Worm (Caenorhabditis elegans) whole organism, young adult: Measurements from ENCODE around the gene nhr-125.
A peak's percentile ranks its signal among the peaks of the same experiment; 100 is the strongest.

ENCODE experiments used
- B0019.2 ChIP-seq: fragments of 200-800 bp; sonication (Bioruptor generic); conservative IDR thresholded peaks from 2 replicates; pipeline ENCODE4 v1.3.6; 2022; ENCODE audit warnings: missing genetic modification reagents, missing genetic modification characterization, missing compliant biosample characterization
- B0336.3 ChIP-seq: fragments of 200-800 bp; sonication (Bioruptor generic); IDR thresholded peaks from 2 replicates; pipeline ENCODE4 v1.3.6; 2022; ENCODE audit warnings: missing genetic modification characterization, missing compliant biosample characterization
- C17E4.6 ChIP-seq: fragments of 200-800 bp; sonication (Bioruptor generic); IDR thresholded peaks from 2 replicates; pipeline ENCODE4 v1.3.6; 2022; ENCODE audit warnings: missing genetic modification reagents, missing genetic modification characterization, missing compliant biosample characterization
- F10E7.11 ChIP-seq: sonication (generic microtip); optimal IDR thresholded peaks from 2 replicates; lab custom pipeline; 2017; ENCODE audit warnings: mild to moderate bottlenecking, missing genetic modification characterization, moderate library complexity, missing compliant biosample characterization
- F22D6.2 ChIP-seq: sonication (generic microtip); optimal IDR thresholded peaks from 2 replicates; lab custom pipeline; 2016; ENCODE audit warnings: mild to moderate bottlenecking, missing genetic modification characterization, missing compliant biosample characterization
- F33H1.4 ChIP-seq: fragments of 200-800 bp; sonication (Bioruptor generic); IDR thresholded peaks from 2 replicates; pipeline ENCODE4 v1.3.6; 2022; ENCODE audit warnings: missing genetic modification reagents, missing genetic modification characterization, missing compliant biosample characterization
- F55B11.4 ChIP-seq: sonication (generic microtip); optimal IDR thresholded peaks from 2 replicates; lab custom pipeline; 2016; ENCODE audit warnings: missing compliant biosample characterization, missing genetic modification characterization, borderline replicate concordance; ENCODE audit not compliant: insufficient read depth
- F57A8.1 ChIP-seq: fragments of 200-800 bp; sonication (Bioruptor generic); optimal IDR thresholded peaks from 2 replicates; lab custom pipeline; 2018; ENCODE audit warnings: mild to moderate bottlenecking, missing genetic modification characterization, moderate library complexity, missing compliant biosample characterization
- K11D2.4 ChIP-seq: fragments of 200-800 bp; sonication (Bioruptor generic); IDR thresholded peaks from 2 replicates; pipeline ENCODE4 v1.3.6; 2022; ENCODE audit warnings: missing genetic modification reagents, missing genetic modification characterization, missing compliant biosample characterization
- K12H6.12 ChIP-seq: fragments of 200-800 bp; sonication (Bioruptor generic); optimal IDR thresholded peaks from 2 replicates; lab custom pipeline; 2018; ENCODE audit warnings: mild to moderate bottlenecking, missing genetic modification characterization, missing compliant biosample characterization
- T26A5.8 ChIP-seq: sonication (generic microtip); optimal IDR thresholded peaks from 2 replicates; lab custom pipeline; 2016; ENCODE audit warnings: missing genetic modification characterization, missing compliant biosample characterization
- Y53F4B.3 ChIP-seq: fragments of 200-800 bp; sonication (Bioruptor generic); IDR thresholded peaks from 2 replicates; pipeline ENCODE4 v1.3.6; 2022; ENCODE audit warnings: missing genetic modification reagents, missing genetic modification characterization, missing compliant biosample characterization
- Y53G8AR.9 ChIP-seq: fragments of 200-800 bp; sonication (Bioruptor generic); conservative IDR thresholded peaks from 2 replicates; pipeline ENCODE4 v1.3.6; 2022; ENCODE audit warnings: missing genetic modification reagents, missing genetic modification characterization, missing compliant biosample characterization
- Y67H2A.10 ChIP-seq: fragments of 200-800 bp; sonication (Bioruptor generic); conservative IDR thresholded peaks from 2 replicates; pipeline ENCODE4 v1.3.6; 2022; ENCODE audit warnings: missing genetic modification reagents, missing genetic modification characterization, missing compliant biosample characterization
- Y79H2A.3 ChIP-seq: fragments of 200-800 bp; sonication (Bioruptor generic); conservative IDR thresholded peaks from 2 replicates; pipeline ENCODE4 v1.3.6; 2022; ENCODE audit warnings: missing genetic modification reagents, missing genetic modification characterization, missing compliant biosample characterization
- akir-1 ChIP-seq: fragments of 200-800 bp; sonication (Bioruptor generic); optimal IDR thresholded peaks from 2 replicates; lab custom pipeline; 2018; ENCODE audit warnings: mild to moderate bottlenecking, missing genetic modification characterization, moderate library complexity, missing compliant biosample characterization
- attf-3 ChIP-seq: fragments of 200-800 bp; sonication (Bioruptor generic); conservative IDR thresholded peaks from 2 replicates; pipeline ENCODE4 v1.3.6; 2022; ENCODE audit warnings: missing genetic modification reagents, missing genetic modification characterization, missing compliant biosample characterization
- attf-5 ChIP-seq: fragments of 200-800 bp; sonication (Bioruptor generic); optimal IDR thresholded peaks from 2 replicates; lab custom pipeline; 2018; ENCODE audit warnings: mild to moderate bottlenecking, missing genetic modification characterization, missing compliant biosample characterization
- attf-6 ChIP-seq: fragments of 200-800 bp; sonication (Bioruptor generic); IDR thresholded peaks from 2 replicates; pipeline ENCODE4 v1.3.6; 2022; ENCODE audit warnings: missing genetic modification reagents, missing genetic modification characterization, missing compliant biosample characterization
- ceh-27 ChIP-seq: fragments of 200-800 bp; sonication (Bioruptor generic); optimal IDR thresholded peaks from 2 replicates; lab custom pipeline; 2018; ENCODE audit warnings: mild to moderate bottlenecking, missing genetic modification characterization, moderate library complexity, missing compliant biosample characterization
- ceh-58 ChIP-seq: fragments of 200-800 bp; sonication (Bioruptor generic); IDR thresholded peaks from 2 replicates; pipeline ENCODE4 v1.3.6; 2022; ENCODE audit warnings: missing genetic modification characterization, missing compliant biosample characterization
- die-1 ChIP-seq: sonication (generic microtip); optimal IDR thresholded peaks from 2 replicates; lab custom pipeline; 2016; ENCODE audit warnings: missing genotype, mild to moderate bottlenecking, missing genetic modification characterization, missing compliant biosample characterization
- efl-1 ChIP-seq: fragments of 150-350 bp; optimal IDR thresholded peaks from 2 replicates; lab custom pipeline; 2014; ENCODE audit warnings: missing biosample characterization, missing genetic modification reagents, missing genetic modification characterization
- egrh-3 ChIP-seq: fragments of 200-800 bp; sonication (Bioruptor generic); IDR thresholded peaks from 2 replicates; pipeline ENCODE4 v1.3.6; 2022; ENCODE audit warnings: missing genetic modification reagents, missing genetic modification characterization, missing compliant biosample characterization
- hsf-1 ChIP-seq: fragments of 200-800 bp; sonication (Bioruptor generic); IDR thresholded peaks from 2 replicates; pipeline ENCODE4 v1.3.6; 2022; ENCODE audit warnings: missing genetic modification reagents, missing genetic modification characterization, missing compliant biosample characterization
- let-526 ChIP-seq: fragments of 200-800 bp; sonication (Bioruptor generic); IDR thresholded peaks from 2 replicates; pipeline ENCODE4 v1.3.6; 2022; ENCODE audit warnings: missing genetic modification reagents, missing genetic modification characterization, missing compliant biosample characterization
- lin-26 ChIP-seq: fragments of 200-800 bp; sonication (Bioruptor generic); IDR thresholded peaks from 2 replicates; pipeline ENCODE4 v1.3.6; 2022; ENCODE audit warnings: missing genetic modification reagents, missing genetic modification characterization, missing compliant biosample characterization
- lin-54 ChIP-seq: fragments of 200-800 bp; sonication (Bioruptor generic); optimal IDR thresholded peaks from 2 replicates; lab custom pipeline; 2018; ENCODE audit warnings: mild to moderate bottlenecking, missing genetic modification characterization, missing compliant biosample characterization
- lsl-1 ChIP-seq: fragments of 200-800 bp; sonication (Bioruptor generic); optimal IDR thresholded peaks from 2 replicates; lab custom pipeline; 2018; ENCODE audit warnings: mild to moderate bottlenecking, missing genetic modification characterization, moderate library complexity, missing compliant biosample characterization
- madf-10 ChIP-seq: sonication (generic microtip); optimal IDR thresholded peaks from 2 replicates; lab custom pipeline; 2016; ENCODE audit warnings: mild to moderate bottlenecking, missing genetic modification characterization, missing compliant biosample characterization
- madf-3 ChIP-seq: fragments of 200-800 bp; sonication (Bioruptor generic); IDR thresholded peaks from 2 replicates; pipeline ENCODE4 v1.3.6; 2022; ENCODE audit warnings: missing genetic modification reagents, missing genetic modification characterization, missing compliant biosample characterization
- madf-6 ChIP-seq: fragments of 200-800 bp; sonication (Bioruptor generic); IDR thresholded peaks from 2 replicates; pipeline ENCODE4 v1.3.6; 2022; ENCODE audit warnings: missing genetic modification reagents, missing genetic modification characterization, missing compliant biosample characterization
- madf-8 ChIP-seq: fragments of 200-800 bp; sonication (Bioruptor generic); conservative IDR thresholded peaks from 2 replicates; pipeline ENCODE4 v1.3.6; 2022; ENCODE audit warnings: missing genetic modification reagents, missing genetic modification characterization, missing compliant biosample characterization
- mcd-1 ChIP-seq: fragments of 200-800 bp; sonication (Bioruptor generic); IDR thresholded peaks from 2 replicates; pipeline ENCODE4 v1.3.6; 2022; ENCODE audit warnings: missing genetic modification reagents, missing genetic modification characterization, missing compliant biosample characterization
- nfya-1 ChIP-seq: sonication (generic microtip); optimal IDR thresholded peaks from 2 replicates; lab custom pipeline; 2017; ENCODE audit warnings: antibody characterized with exemption, missing compliant biosample characterization, missing genetic modification characterization, borderline replicate concordance; ENCODE audit not compliant: insufficient read depth
- nhr-27 ChIP-seq: fragments of 200-800 bp; sonication (Bioruptor generic); optimal IDR thresholded peaks from 2 replicates; lab custom pipeline; 2018; ENCODE audit warnings: mild to moderate bottlenecking, missing genetic modification characterization, moderate library complexity, missing compliant biosample characterization
- nhr-90 ChIP-seq: sonication (generic microtip); optimal IDR thresholded peaks from 2 replicates; lab custom pipeline; 2016; ENCODE audit warnings: missing genotype, mild to moderate bottlenecking, missing genetic modification characterization, missing compliant biosample characterization
- pbrm-1 ChIP-seq: fragments of 200-800 bp; sonication (Bioruptor generic); IDR thresholded peaks from 2 replicates; pipeline ENCODE4 v1.3.6; 2022; ENCODE audit warnings: missing genetic modification reagents, missing genetic modification characterization, missing compliant biosample characterization
- rec-8 ChIP-seq, 2 experiments: sonication (generic microtip); optimal IDR thresholded peaks; 2 replicates each; lab custom pipeline; 2016; ENCODE audit warnings: mild to moderate bottlenecking in 2 of 2, missing genetic modification characterization in 2 of 2, missing genetic modification reagents in 2 of 2, missing genotype in 2 of 2, missing biosample characterization in 1 of 2, missing compliant biosample characterization in 1 of 2, moderate library complexity in 1 of 2
- sdz-38 ChIP-seq: sonication (generic microtip); optimal IDR thresholded peaks from 2 replicates; lab custom pipeline; 2016; ENCODE audit warnings: missing genotype, missing genetic modification characterization, missing compliant biosample characterization
- snpc-3.4 ChIP-seq: sonication (generic microtip); optimal IDR thresholded peaks from 2 replicates; lab custom pipeline; 2017; ENCODE audit warnings: missing genetic modification characterization, mild to moderate bottlenecking, missing compliant biosample characterization, antibody characterized with exemption, moderate library complexity, missing genotype, missing genetic modification reagents
- xnd-1 ChIP-seq: sonication (generic microtip); optimal IDR thresholded peaks from 2 replicates; lab custom pipeline; 2016; ENCODE audit warnings: missing genotype, missing genetic modification reagents, missing genetic modification characterization, missing compliant biosample characterization
- zim-3 ChIP-seq: sonication (generic microtip); optimal IDR thresholded peaks from 2 replicates; lab custom pipeline; 2017; ENCODE audit warnings: mild to moderate bottlenecking, missing genetic modification characterization, moderate library complexity, missing compliant biosample characterization
- ztf-25 ChIP-seq: fragments of 200-800 bp; sonication (Bioruptor generic); IDR thresholded peaks from 2 replicates; pipeline ENCODE4 v1.3.6; 2022; ENCODE audit warnings: missing genetic modification reagents, missing genetic modification characterization, missing compliant biosample characterization
- ztf-28 ChIP-seq: fragments of 200-800 bp; sonication (Bioruptor generic); IDR thresholded peaks from 2 replicates; pipeline ENCODE4 v1.3.6; 2022; ENCODE audit warnings: missing genetic modification reagents, missing genetic modification characterization, missing compliant biosample characterization

The nhr-125 gene

DNA sequence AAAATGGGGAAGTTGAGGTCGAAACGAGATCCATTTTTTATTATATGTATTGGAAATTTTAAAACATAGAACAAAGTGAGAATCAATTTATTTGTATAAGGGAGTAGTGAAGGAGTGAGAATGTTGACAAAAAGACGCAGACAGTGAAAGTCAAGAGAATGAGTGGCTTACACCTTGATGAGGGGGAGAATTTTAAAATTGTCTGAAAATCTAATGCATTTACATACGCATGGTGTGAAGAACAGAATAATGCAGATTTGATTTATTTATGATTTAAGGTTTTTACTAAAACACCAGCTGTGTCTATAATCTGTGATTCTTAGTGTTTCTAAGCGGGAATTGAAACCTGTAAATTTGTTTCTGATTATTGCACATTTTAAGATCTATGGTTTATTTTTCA, at the start of gene nhr-125:
nhr-125 (minus strand) TSS at position 101 of the 400 bp plus-strand sequence.
- TF ChIP-seq ztf-28 = no peak

ce11 chrV:4374625-4375024, 49.3 kb upstream of the nhr-125 start, which contains the start of gene neg-1:
TSS of gene neg-1 (minus strand) at chrV:4374874.
- TF ChIP-seq xnd-1 (peak; percentile 43), madf-6 (peak; percentile 58), Y79H2A.3 (GFP tag; lab: Robert Waterston, UW) (peak; percentile 28; the same call in 1 of the 2 replicates), madf-3 (GFP tag; lab: Robert Waterston, UW) (peak; percentile 63; the same call in 1 of the 2 replicates), hsf-1 (GFP tag; lab: Robert Waterston, UW) (0 out of 2 replicates have a peak, but pooled peaks have one; percentile 51), Y53G8AR.9 (0 out of 2 replicates have a peak, but pooled peaks have one; percentile 18), lin-54 (peak; percentile 3), B0336.3 (GFP tag; lab: Robert Waterston, UW) (peak; percentile 17; the same call in 1 of the 2 replicates), attf-3 (GFP tag; lab: Robert Waterston, UW) (no peak), attf-5 (no peak), efl-1 (GFP tag; lab: Kevin White, UChicago) (peak; percentile 18), snpc-3.4 (no peak), attf-6 (GFP tag; lab: Robert Waterston, UW) (0 out of 2 replicates have a peak, but pooled peaks have one; percentile 21)

ce11 chrV:4373656-4374055, 48.3 kb upstream of the nhr-125 start:
- TF ChIP-seq madf-10 (tag; lab: Kevin White, UChicago) (no peak), hsf-1 (GFP tag; lab: Robert Waterston, UW) (no peak), F22D6.2 (tag; lab: Kevin White, UChicago) (no peak), mcd-1 (GFP tag; lab: Robert Waterston, UW) (no peak), pbrm-1 (GFP tag; lab: Robert Waterston, UW) (no peak), F33H1.4 (GFP tag; lab: Robert Waterston, UW) (no peak), ceh-58 (GFP tag; lab: Robert Waterston, UW) (no peak), F55B11.4 (tag; lab: Kevin White, UChicago) (no peak), ceh-27 (GFP tag; lab: Kevin White, UChicago) (no peak), zim-3 (tag; lab: Kevin White, UChicago) (no peak), madf-8 (GFP tag; lab: Robert Waterston, UW) (0 out of 2 replicates have a peak, but pooled peaks have one; percentile 14), B0336.3 (GFP tag; lab: Robert Waterston, UW) (no peak), F57A8.1 (GFP tag; lab: Kevin White, UChicago) (no peak), ztf-25 (no peak), Y53F4B.3 (no peak), F10E7.11 (no peak), nhr-27 (tag; lab: Kevin White, UChicago) (no peak), K11D2.4 (no peak), lin-26 (GFP tag; lab: Robert Waterston, UW) (no peak), xnd-1 (no peak), lsl-1 (GFP tag; lab: Kevin White, UChicago) (peak; percentile 14), Y79H2A.3 (GFP tag; lab: Robert Waterston, UW) (peak; percentile 76; the same call in 1 of the 2 replicates), K12H6.12 (tag; lab: Kevin White, UChicago) (no peak), egrh-3 (GFP tag; lab: Robert Waterston, UW) (no peak), akir-1 (GFP tag; lab: Kevin White, UChicago) (no peak), C17E4.6 (no peak), attf-6 (GFP tag; lab: Robert Waterston, UW) (no peak), sdz-38 (tag; lab: Kevin White, UChicago) (no peak), die-1 (tag; lab: Kevin White, UChicago) (no peak), Y67H2A.10 (no peak), rec-8 (tag; optimal IDR thresholded peaks at IDR 0.05; lab: Kevin White, UChicago) (peak in 1 of 2 experiments; percentile 24), T26A5.8 (tag; lab: Kevin White, UChicago) (no peak), nfya-1 (tag; lab: Kevin White, UChicago) (no peak), nhr-90 (no peak), B0019.2 (GFP tag; lab: Robert Waterston, UW) (no peak), let-526 (no peak)
